Worm (Caenorhabditis elegans) whole organism, early embryonic: ENCODE results near the gene gba-1.

Experiments used
- B0310.2 ChIP-seq: sonication (generic microtip); optimal IDR thresholded peaks from 2 replicates; lab custom pipeline; 2016; ENCODE audit warnings: mild to moderate bottlenecking, missing genetic modification characterization, missing compliant biosample characterization
- aly-1 ChIP-seq: sonication (generic microtip); optimal IDR thresholded peaks from 2 replicates; lab custom pipeline; 2016; ENCODE audit warnings: missing genetic modification characterization, missing compliant biosample characterization
- ama-1 ChIP-seq: fragments of 150-350 bp; optimal IDR thresholded peaks from 2 replicates; lab custom pipeline; 2014
- ceh-13 ChIP-seq: fragments of 200-800 bp; sonication (Bioruptor generic); optimal IDR thresholded peaks from 2 replicates; lab custom pipeline; 2018; ENCODE audit warnings: mild to moderate bottlenecking, missing genetic modification characterization, missing compliant biosample characterization
- flt-1 ChIP-seq: fragments of 200-800 bp; sonication (Bioruptor generic); IDR thresholded peaks from 2 replicates; pipeline ENCODE4 v1.3.6; 2022; ENCODE audit warnings: missing genetic modification characterization, missing compliant biosample characterization
- hmbx-1 ChIP-seq: sonication (generic microtip); optimal IDR thresholded peaks from 2 replicates; lab custom pipeline; 2016; ENCODE audit warnings: mild to moderate bottlenecking, missing genetic modification characterization, missing compliant biosample characterization
- hmg-4 ChIP-seq: fragments of 200-800 bp; sonication (Bioruptor generic); optimal IDR thresholded peaks from 2 replicates; lab custom pipeline; 2018; ENCODE audit warnings: mild to moderate bottlenecking, missing genetic modification characterization, missing compliant biosample characterization
- pes-1 ChIP-seq: fragments of 200-800 bp; sonication (Bioruptor generic); IDR thresholded peaks from 2 replicates; pipeline ENCODE4 v1.3.6; 2022; ENCODE audit warnings: missing genetic modification reagents, missing genetic modification characterization, missing compliant biosample characterization
- scrt-1 ChIP-seq: fragments of 200-800 bp; sonication (Bioruptor generic); IDR thresholded peaks from 2 replicates; pipeline ENCODE4 v1.3.6; 2022; ENCODE audit warnings: missing genetic modification characterization, missing compliant biosample characterization
- tbx-11 ChIP-seq: fragments of 200-800 bp; sonication (Bioruptor generic); IDR thresholded peaks from 2 replicates; pipeline ENCODE4 v1.3.6; 2022; ENCODE audit warnings: missing genetic modification characterization, missing compliant biosample characterization
- tbx-37 ChIP-seq: fragments of 200-800 bp; sonication (Bioruptor generic); conservative IDR thresholded peaks from 2 replicates; pipeline ENCODE4 v1.3.6; 2022; ENCODE audit warnings: missing genetic modification reagents, missing genetic modification characterization, missing compliant biosample characterization

ce11 chrII:2221196-2221896 is 44.8 kb downstream of the gba-1 start:
- no peak for TF ChIP-seq hmbx-1 (tag; lab: Kevin White, UChicago)
- no peak for TF ChIP-seq ama-1 (lab: Kevin White, UChicago)
- no peak for TF ChIP-seq flt-1 (GFP tag; lab: Robert Waterston, UW)
- no peak for TF ChIP-seq tbx-37 (GFP tag; lab: Robert Waterston, UW)
- no peak for TF ChIP-seq tbx-11
- no peak for TF ChIP-seq B0310.2
- no peak for TF ChIP-seq scrt-1 (GFP tag; lab: Robert Waterston, UW)
- TF ChIP-seq ceh-13 (GFP tag; lab: Kevin White, UChicago) = no peak
- no peak for TF ChIP-seq aly-1 (tag; lab: Kevin White, UChicago)
- TF ChIP-seq hmg-4 (GFP tag; lab: Kevin White, UChicago) = no peak
- no peak for TF ChIP-seq pes-1 (GFP tag; lab: Robert Waterston, UW)
